Fruit fly (Drosophila melanogaster): ENCODE data around the gene Nepl13.

Gene Nepl13

dm6 chr3R:22724149-22724973 lies 36.5 kb downstream of the Nepl13 start, which contains the start of gene Irp-1A (continued):
- TF ChIP-seq Smox (GFP tag; optimal IDR thresholded peaks at IDR 0.05) (peak; percentile 62), CG11294 (GFP tag; IDR thresholded peaks at IDR 0.05) (peak; percentile 22; the same call in 1 of the 2 replicates), CG15336 (GFP tag; IDR thresholded peaks at IDR 0.05) (peak; percentile 88), esn (GFP tag; optimal IDR thresholded peaks at IDR 0.05) (peak; percentile 73), eg (GFP tag; IDR thresholded peaks at IDR 0.05) (peak; percentile 84; the same call in 2 of the 3 replicates), CG31627 (GFP tag; optimal IDR thresholded peaks at IDR 0.05) (peak; percentile 32), CG1621 (tag; optimal IDR thresholded peaks at IDR 0.05) (no peak), Eip78C (GFP tag) (peak; percentile 89), salr (GFP tag; optimal IDR thresholded peaks at IDR 0.05) (peak in 1 of 2 experiments; percentile 24), ss (GFP tag; optimal IDR thresholded peaks at IDR 0.05) (peak in 1 of 2 experiments; percentile 44), CG11902 (GFP tag; optimal IDR thresholded peaks at IDR 0.05) (no peak), CG8319 (GFP tag; optimal IDR thresholded peaks at IDR 0.05) (peak; percentile 2), dsx (GFP tag; optimal IDR thresholded peaks at IDR 0.05; ENCODE audit: poor library complexity, severe bottlenecking) (peak; percentile 78), Eip75B (GFP tag; optimal IDR thresholded peaks at IDR 0.05) (peak; percentile 46), pdm3 (GFP tag; optimal IDR thresholded peaks at IDR 0.05) (peak; percentile 38), spab (GFP tag; optimal IDR thresholded peaks at IDR 0.05) (no peak), Gug (GFP tag; IDR thresholded peaks at IDR 0.05) (peak; percentile 66), CG7368 (GFP tag; optimal IDR thresholded peaks at IDR 0.05) (peak; percentile 49), fkh (GFP tag; optimal IDR thresholded peaks at IDR 0.05) (peak; percentile 98), OdsH (GFP tag; optimal IDR thresholded peaks at IDR 0.05) (peak; percentile 71), fd59A (GFP tag; optimal IDR thresholded peaks at IDR 0.05) (no peak), CG4318 (GFP tag; optimal IDR thresholded peaks at IDR 0.05) (no peak), Hr38 (GFP tag; optimal IDR thresholded peaks at IDR 0.05) (no peak), cyc (GFP tag; optimal IDR thresholded peaks at IDR 0.05) (peak; percentile 34), Ets96B (tag; optimal IDR thresholded peaks at IDR 0.05) (peak; percentile 80), Sox102F (GFP tag; optimal IDR thresholded peaks at IDR 0.05) (peak; percentile 52), Sox14 (GFP tag; optimal IDR thresholded peaks at IDR 0.05) (peak; percentile 46), topi (GFP tag; optimal IDR thresholded peaks at IDR 0.05) (peak; percentile 47), Blimp-1 (GFP tag; optimal IDR thresholded peaks at IDR 0.05) (no peak), Ets21C (GFP tag; optimal IDR thresholded peaks at IDR 0.05) (no peak)

DNA sequence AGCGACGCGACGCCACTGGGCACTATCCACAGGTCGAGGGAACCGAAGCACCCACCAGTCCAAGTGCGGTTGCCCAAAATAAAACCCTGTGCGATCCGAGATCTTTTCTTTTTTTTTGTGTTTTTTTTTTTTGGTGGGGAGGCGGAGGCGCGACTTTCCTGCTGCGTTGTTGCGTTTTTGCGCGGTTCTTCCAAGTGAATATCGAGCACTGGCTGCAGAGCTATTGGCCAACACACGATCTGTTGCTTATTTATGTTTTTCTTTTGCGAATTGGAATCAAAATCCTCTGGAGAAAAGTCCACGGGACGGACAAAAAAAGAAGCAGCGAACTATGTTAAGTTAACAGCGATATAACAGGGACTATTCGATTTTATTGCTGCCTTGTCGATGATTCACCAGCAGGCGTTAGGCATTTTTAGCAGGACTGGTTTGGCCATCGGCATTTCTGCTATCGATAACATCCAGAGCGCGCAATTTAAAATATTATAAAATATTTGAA lies 40.0 kb downstream of the Nepl13 start, which contains the start of gene wge:
TSS of gene wge (minus strand) at position 343 of the 499 bp plus-strand sequence.
- TF ChIP-seq CG3919 (GFP tag; optimal IDR thresholded peaks at IDR 0.05) (peak; percentile 52), net (GFP tag; optimal IDR thresholded peaks at IDR 0.05) (peak; percentile 81), CG32006 (GFP tag; optimal IDR thresholded peaks at IDR 0.05) (peak; percentile 77), fd59A (GFP tag; optimal IDR thresholded peaks at IDR 0.05) (peak; percentile 64), CG31627 (GFP tag; optimal IDR thresholded peaks at IDR 0.05) (no peak), achi (GFP tag; optimal IDR thresholded peaks at IDR 0.05) (peak; percentile 47), Blimp-1 (GFP tag; optimal IDR thresholded peaks at IDR 0.05) (peak; percentile 11), Lpt (GFP tag; optimal IDR thresholded peaks at IDR 0.05) (peak; percentile 65), Eip75B (GFP tag; optimal IDR thresholded peaks at IDR 0.05) (no peak), acj6 (GFP tag; optimal IDR thresholded peaks at IDR 0.05) (peak; percentile 22), CG11762 (GFP tag; optimal IDR thresholded peaks at IDR 0.05; ENCODE audit: insufficient read depth) (peak; percentile 21), salr (GFP tag; optimal IDR thresholded peaks at IDR 0.05) (peak; percentile 44 to 85), CG3032 (tag; optimal IDR thresholded peaks at IDR 0.05) (peak; percentile 64), CG6792 (GFP tag; optimal IDR thresholded peaks at IDR 0.05) (peak; percentile 22), CG8319 (GFP tag; optimal IDR thresholded peaks at IDR 0.05) (peak; percentile 24), Gug (GFP tag; IDR thresholded peaks at IDR 0.05) (peak; percentile 69), esn (GFP tag; optimal IDR thresholded peaks at IDR 0.05) (peak; percentile 27), fd85E (GFP tag; optimal IDR thresholded peaks at IDR 0.05) (no peak), cyc (GFP tag; optimal IDR thresholded peaks at IDR 0.05) (no peak), CG6808 (GFP tag; optimal IDR thresholded peaks at IDR 0.05) (peak; percentile 93), svp (GFP tag) (peak; percentile 28), CG6854 (GFP tag; optimal IDR thresholded peaks at IDR 0.05) (peak; percentile 18), Ets96B (tag; optimal IDR thresholded peaks at IDR 0.05) (peak; percentile 64), Met (GFP tag; optimal IDR thresholded peaks at IDR 0.05) (no peak), CG10631 (GFP tag; optimal IDR thresholded peaks at IDR 0.05) (no peak), Sox15 (GFP tag; optimal IDR thresholded peaks at IDR 0.05) (no peak), CG1621 (tag; optimal IDR thresholded peaks at IDR 0.05) (peak; percentile 78), CG8119 (GFP tag; IDR thresholded peaks at IDR 0.05) (peak; percentile 90), dsx (GFP tag; optimal IDR thresholded peaks at IDR 0.05; ENCODE audit: poor library complexity, severe bottlenecking) (peak; percentile 71)

Data from whole organism, prepupa.